Fruit fly (Drosophila melanogaster) whole organism, wandering third instar larva: Measurements from ENCODE around the gene osp.

Experiments
- Dif ChIP-seq: fragments of 200-275, 200-300 bp; sonication (Bioruptor generic); optimal IDR thresholded peaks from 2 replicates; lab custom pipeline; 2018; ENCODE audit warnings: missing biosample characterization, missing genetic modification characterization; ENCODE audit not compliant: partially characterized antibody
- Hnf4 ChIP-seq: fragments of 200-800 bp; sonication (Bioruptor generic); optimal IDR thresholded peaks from 2 replicates; lab custom pipeline; 2016; ENCODE audit warnings: missing biosample characterization, mild to moderate bottlenecking, missing genetic modification characterization
- Mio ChIP-seq: sonication (Bioruptor generic); optimal IDR thresholded peaks from 2 replicates; lab custom pipeline; 2016; ENCODE audit warnings: missing biosample characterization, missing genetic modification characterization
- sv ChIP-seq: fragments of 200-800 bp; sonication (Bioruptor generic); optimal IDR thresholded peaks from 3 replicates; lab custom pipeline; 2016; ENCODE audit warnings: missing biosample characterization, missing genetic modification characterization

dm6 chr2L:14679609-14680008, 9.5 kb downstream of the osp start:
- TF ChIP-seq sv (GFP tag; lab: Kevin White, UChicago): no peak
- no peak for TF ChIP-seq Dif (GFP tag; lab: Kevin White, UChicago)
- no peak for TF ChIP-seq Mio
- no peak for TF ChIP-seq Hnf4 (GFP tag; lab: Kevin White, UChicago)
